Worm (Caenorhabditis elegans): ENCODE data around the gene ZK686.1.

ce11 chrIII:7783354-7783753 lies 10.4 kb downstream of the ZK686.1 start, which contains the start of gene mab-5:
- TF ChIP-seq ztf-11 (tag; optimal IDR thresholded peaks at IDR 0.05) (no peak), nhr-12 (tag; optimal IDR thresholded peaks at IDR 0.05) (no peak)
